Worm (Caenorhabditis elegans) whole organism, late embryonic: ENCODE measurements around the gene unc-70.

Source experiments
- F13H6.1 ChIP-seq: sonication (generic microtip); optimal IDR thresholded peaks from 2 replicates; lab custom pipeline; 2016; ENCODE audit warnings: missing genetic modification characterization, missing compliant biosample characterization
- ceh-19 ChIP-seq: fragments of 200-800 bp; sonication (Bioruptor generic); optimal IDR thresholded peaks from 2 replicates; lab custom pipeline; 2018; ENCODE audit warnings: mild to moderate bottlenecking, missing genetic modification characterization, missing compliant biosample characterization
- ceh-6 ChIP-seq: fragments of 200-800 bp; sonication (Bioruptor generic); optimal IDR thresholded peaks from 2 replicates; lab custom pipeline; 2018; ENCODE audit warnings: mild to moderate bottlenecking, missing genetic modification characterization, missing compliant biosample characterization
- hlh-13 ChIP-seq: fragments of 200-800 bp; sonication (Bioruptor generic); optimal IDR thresholded peaks from 2 replicates; lab custom pipeline; 2018; ENCODE audit warnings: mild to moderate bottlenecking, missing genetic modification characterization, missing compliant biosample characterization
- unc-3 ChIP-seq, 2 experiments: fragments of 200-800 bp in 1 of 2; sonication (Bioruptor generic) in 1 of 2; sonication (generic microtip) in 1 of 2; conservative IDR thresholded peaks in 1 of 2; optimal IDR thresholded peaks in 1 of 2; 2 replicates each; pipeline versions ENCODE4 v1.3.6 to Lab custom; 2016 to 2022; ENCODE audit warnings: missing compliant biosample characterization in 2 of 2, missing genetic modification characterization in 2 of 2, missing genetic modification reagents in 1 of 2
- unc-55 ChIP-seq: sonication (generic microtip); optimal IDR thresholded peaks from 2 replicates; lab custom pipeline; 2017; ENCODE audit warnings: missing biosample characterization, missing genetic modification reagents, missing genetic modification characterization

DNA sequence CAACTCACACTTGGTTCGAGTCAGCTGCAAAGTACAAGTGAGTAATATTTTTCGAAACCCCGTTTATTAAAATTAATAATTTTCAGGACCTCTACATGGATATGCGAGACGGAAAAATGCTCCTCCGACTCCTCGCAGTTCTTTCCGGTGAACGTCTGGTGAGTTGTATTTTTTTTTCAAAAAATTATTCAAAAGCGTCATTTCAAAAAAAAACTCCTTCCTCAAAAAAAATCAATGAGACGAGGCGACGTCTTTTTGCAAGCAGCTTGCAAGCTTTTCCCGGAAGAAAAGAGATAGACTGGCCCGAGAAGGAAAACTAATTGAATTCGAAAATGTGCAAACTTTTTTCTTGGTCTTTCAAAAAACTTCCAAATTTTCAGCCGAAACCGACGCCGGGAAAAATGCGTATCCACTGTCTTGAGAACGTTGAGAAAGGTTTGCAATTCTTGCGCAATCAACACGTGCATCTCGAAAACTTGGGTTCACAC, 1.4 kb downstream of the unc-70 start:
- no peak for TF ChIP-seq hlh-13 (GFP tag; lab: Kevin White, UChicago)
- no peak for TF ChIP-seq ceh-19
- TF ChIP-seq unc-3 (GFP tag; conservative IDR thresholded peaks at IDR 0.05; lab: Robert Waterston, UW) = no peak
- TF ChIP-seq unc-3 (tag; optimal IDR thresholded peaks at IDR 0.05; lab: Kevin White, UChicago) = no peak
- no peak for TF ChIP-seq unc-55 (GFP tag; lab: Kevin White, UChicago)
- no peak for TF ChIP-seq ceh-6 (GFP tag; lab: Kevin White, UChicago)
- TF ChIP-seq F13H6.1 (tag; lab: Kevin White, UChicago) = no peak
